Worm (Caenorhabditis elegans): ENCODE measurements around the gene K10G4.5.

DNA sequence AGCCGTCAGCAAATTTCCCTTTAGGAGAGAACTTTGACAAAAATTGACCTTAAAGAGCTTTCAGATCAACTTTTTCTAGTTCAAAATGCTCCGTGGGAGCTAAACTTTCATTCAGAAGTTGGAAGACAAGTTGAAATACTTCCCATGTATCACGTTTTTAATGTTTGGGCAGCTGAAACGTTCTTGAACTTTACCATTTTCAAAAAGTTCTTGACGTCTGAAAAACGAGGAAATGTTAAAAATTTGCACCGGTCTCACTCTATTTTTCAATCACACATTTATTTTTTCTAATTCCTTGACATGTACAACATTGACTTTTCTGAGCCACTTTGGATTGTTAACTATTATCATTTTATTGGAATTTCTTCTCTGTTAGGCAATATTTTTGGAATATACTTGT, 1.5 kb upstream of the K10G4.5 start, which contains the start of gene sri-70:
- TF ChIP-seq nhr-76 (tag; optimal IDR thresholded peaks at IDR 0.05) (no peak), elt-2 (tag; optimal IDR thresholded peaks at IDR 0.05) (no peak), lin-39 (tag; optimal IDR thresholded peaks at IDR 0.05) (no peak), ZK546.5 (tag; optimal IDR thresholded peaks at IDR 0.05) (no peak), unc-62 (GFP tag; optimal IDR thresholded peaks at IDR 0.05) (no peak), nhr-25 (tag; optimal IDR thresholded peaks at IDR 0.05) (no peak), ztf-11 (tag; optimal IDR thresholded peaks at IDR 0.05) (no peak), egl-27 (tag; optimal IDR thresholded peaks at IDR 0.05) (no peak), jun-1 (tag; optimal IDR thresholded peaks at IDR 0.05) (no peak), pha-4 (tag; optimal IDR thresholded peaks at IDR 0.05) (no peak), unc-39 (tag; optimal IDR thresholded peaks at IDR 0.05) (no peak), elt-1 (tag; optimal IDR thresholded peaks at IDR 0.05) (no peak), zag-1 (tag; optimal IDR thresholded peaks at IDR 0.05) (no peak)

Data from whole organism, L3 larva.